Worm (Caenorhabditis elegans) whole organism, young adult: ENCODE results near the gene K11H12.9.

Experiments used
- B0019.2 ChIP-seq: fragments of 200-800 bp; sonication (Bioruptor generic); conservative IDR thresholded peaks from 2 replicates; pipeline ENCODE4 v1.3.6; 2022; ENCODE audit warnings: missing genetic modification reagents, missing genetic modification characterization, missing compliant biosample characterization
- C06A6.2 ChIP-seq: fragments of 200-800 bp; sonication (Bioruptor generic); conservative IDR thresholded peaks from 2 replicates; pipeline ENCODE4 v1.3.6; 2022; ENCODE audit warnings: missing genetic modification characterization, missing compliant biosample characterization
- D2030.7 ChIP-seq: fragments of 200-800 bp; sonication (Bioruptor generic); IDR thresholded peaks from 2 replicates; pipeline ENCODE4 v1.3.6; 2022; ENCODE audit warnings: missing genetic modification reagents, missing genetic modification characterization, missing compliant biosample characterization
- F33H1.4 ChIP-seq: fragments of 200-800 bp; sonication (Bioruptor generic); IDR thresholded peaks from 2 replicates; pipeline ENCODE4 v1.3.6; 2022; ENCODE audit warnings: missing genetic modification reagents, missing genetic modification characterization, missing compliant biosample characterization
- F39B2.1 ChIP-seq: fragments of 200-800 bp; sonication (Bioruptor generic); IDR thresholded peaks from 2 replicates; pipeline ENCODE4 v1.3.6; 2022; ENCODE audit warnings: missing genetic modification reagents, missing genetic modification characterization, missing compliant biosample characterization
- F49E8.2 ChIP-seq: sonication (generic microtip); optimal IDR thresholded peaks from 3 replicates; lab custom pipeline; 2017; ENCODE audit warnings: missing genetic modification characterization, mild to moderate bottlenecking, missing compliant biosample characterization, antibody characterized with exemption, moderate library complexity; ENCODE audit not compliant: insufficient read depth
- F52B5.7 ChIP-seq: sonication (generic microtip); optimal IDR thresholded peaks from 2 replicates; lab custom pipeline; 2016; ENCODE audit warnings: mild to moderate bottlenecking, missing genetic modification characterization, missing compliant biosample characterization
- K12H6.12 ChIP-seq: fragments of 200-800 bp; sonication (Bioruptor generic); optimal IDR thresholded peaks from 2 replicates; lab custom pipeline; 2018; ENCODE audit warnings: mild to moderate bottlenecking, missing genetic modification characterization, missing compliant biosample characterization
- bed-1 ChIP-seq: fragments of 200-800 bp; sonication (Bioruptor generic); IDR thresholded peaks from 2 replicates; pipeline ENCODE4 v1.3.6; 2022; ENCODE audit warnings: missing genetic modification reagents, missing genetic modification characterization, missing compliant biosample characterization
- cebp-1 ChIP-seq, 2 experiments: fragments of 200-800 bp in 1 of 2; sonication (Bioruptor generic) in 1 of 2; sonication (generic microtip) in 1 of 2; IDR thresholded peaks in 1 of 2; optimal IDR thresholded peaks in 1 of 2; 2 replicates each; pipeline versions ENCODE4 v1.3.6 to Lab custom; 2017 to 2022; ENCODE audit warnings: missing compliant biosample characterization in 2 of 2, missing genetic modification characterization in 2 of 2, mild to moderate bottlenecking in 1 of 2, missing genetic modification reagents in 1 of 2, moderate library complexity in 1 of 2
- ceh-79 ChIP-seq: sonication (generic microtip); optimal IDR thresholded peaks from 2 replicates; lab custom pipeline; 2017; ENCODE audit warnings: mild to moderate bottlenecking, missing genetic modification characterization, missing compliant biosample characterization
- ceh-91 ChIP-seq: fragments of 200-800 bp; sonication (Bioruptor generic); IDR thresholded peaks from 2 replicates; pipeline ENCODE4 v1.3.6; 2022; ENCODE audit warnings: missing genetic modification reagents, missing genetic modification characterization, missing compliant biosample characterization
- dpff-1 ChIP-seq: sonication (generic microtip); optimal IDR thresholded peaks from 2 replicates; lab custom pipeline; 2017; ENCODE audit warnings: mild to moderate bottlenecking, missing genetic modification characterization, missing compliant biosample characterization
- hlh-26 ChIP-seq: fragments of 200-800 bp; sonication (Bioruptor generic); conservative IDR thresholded peaks from 2 replicates; pipeline ENCODE4 v1.3.6; 2022; ENCODE audit warnings: missing genetic modification reagents, missing genetic modification characterization, missing compliant biosample characterization
- hmg-1.2 ChIP-seq: fragments of 200-800 bp; sonication (Bioruptor generic); IDR thresholded peaks from 2 replicates; pipeline ENCODE4 v1.3.6; 2022; ENCODE audit warnings: missing genetic modification reagents, missing genetic modification characterization, missing compliant biosample characterization
- hrde-1 ChIP-seq: sonication (generic microtip); optimal IDR thresholded peaks from 2 replicates; lab custom pipeline; 2016; ENCODE audit warnings: missing genetic modification characterization, mild to moderate bottlenecking, missing compliant biosample characterization, moderate library complexity, missing genotype, missing genetic modification reagents, borderline replicate concordance
- let-526 ChIP-seq: fragments of 200-800 bp; sonication (Bioruptor generic); IDR thresholded peaks from 2 replicates; pipeline ENCODE4 v1.3.6; 2022; ENCODE audit warnings: missing genetic modification reagents, missing genetic modification characterization, missing compliant biosample characterization
- lin-40 ChIP-seq: sonication (generic microtip); optimal IDR thresholded peaks from 2 replicates; lab custom pipeline; 2016; ENCODE audit warnings: missing genetic modification characterization, mild to moderate bottlenecking, missing compliant biosample characterization, missing genotype, missing genetic modification reagents
- lin-54 ChIP-seq: fragments of 200-800 bp; sonication (Bioruptor generic); optimal IDR thresholded peaks from 2 replicates; lab custom pipeline; 2018; ENCODE audit warnings: mild to moderate bottlenecking, missing genetic modification characterization, missing compliant biosample characterization
- madf-3 ChIP-seq: fragments of 200-800 bp; sonication (Bioruptor generic); IDR thresholded peaks from 2 replicates; pipeline ENCODE4 v1.3.6; 2022; ENCODE audit warnings: missing genetic modification reagents, missing genetic modification characterization, missing compliant biosample characterization
- mel-28 ChIP-seq: sonication (generic microtip); optimal IDR thresholded peaks from 2 replicates; lab custom pipeline; 2016; ENCODE audit warnings: borderline replicate concordance, mild to moderate bottlenecking, missing genetic modification characterization, missing compliant biosample characterization
- mxl-1 ChIP-seq: sonication (generic microtip); optimal IDR thresholded peaks from 2 replicates; lab custom pipeline; 2016; ENCODE audit warnings: missing genetic modification characterization, missing compliant biosample characterization
- nfya-1 ChIP-seq: sonication (generic microtip); optimal IDR thresholded peaks from 2 replicates; lab custom pipeline; 2017; ENCODE audit warnings: antibody characterized with exemption, missing compliant biosample characterization, missing genetic modification characterization, borderline replicate concordance; ENCODE audit not compliant: insufficient read depth
- nfyb-1 ChIP-seq: fragments of 200-800 bp; sonication (Bioruptor generic); IDR thresholded peaks from 2 replicates; pipeline ENCODE4 v1.3.6; 2022; ENCODE audit warnings: missing genetic modification reagents, missing genetic modification characterization, missing compliant biosample characterization
- nhr-120 ChIP-seq: fragments of 200-800 bp; sonication (Bioruptor generic); IDR thresholded peaks from 2 replicates; pipeline ENCODE4 v1.3.6; 2022; ENCODE audit warnings: missing genetic modification characterization, missing compliant biosample characterization
- nhr-27 ChIP-seq: fragments of 200-800 bp; sonication (Bioruptor generic); optimal IDR thresholded peaks from 2 replicates; lab custom pipeline; 2018; ENCODE audit warnings: mild to moderate bottlenecking, missing genetic modification characterization, moderate library complexity, missing compliant biosample characterization
- nhr-80 ChIP-seq: sonication (generic microtip); optimal IDR thresholded peaks from 2 replicates; lab custom pipeline; 2016; ENCODE audit warnings: missing genetic modification characterization, missing compliant biosample characterization
- nhr-90 ChIP-seq: sonication (generic microtip); optimal IDR thresholded peaks from 2 replicates; lab custom pipeline; 2016; ENCODE audit warnings: missing genotype, mild to moderate bottlenecking, missing genetic modification characterization, missing compliant biosample characterization
- rcor-1 ChIP-seq: fragments of 200-800 bp; sonication (Bioruptor generic); IDR thresholded peaks from 2 replicates; pipeline ENCODE4 v1.3.6; 2022; ENCODE audit warnings: missing genetic modification reagents, missing genetic modification characterization, missing compliant biosample characterization
- repo-1 ChIP-seq: sonication (generic microtip); optimal IDR thresholded peaks from 2 replicates; lab custom pipeline; 2017; ENCODE audit warnings: mild to moderate bottlenecking, missing genetic modification characterization, missing compliant biosample characterization
- rpc-1 ChIP-seq, 2 experiments: fragments of 150-350 bp in 1 of 2; sonication (generic microtip) in 1 of 2; optimal IDR thresholded peaks; 2 replicates each; lab custom pipeline; 2014 to 2018; ENCODE audit warnings: missing biosample characterization in 1 of 2, missing genetic modification characterization in 1 of 2, missing genetic modification reagents in 1 of 2, missing genotype in 1 of 2
- sdz-38 ChIP-seq: sonication (generic microtip); optimal IDR thresholded peaks from 2 replicates; lab custom pipeline; 2016; ENCODE audit warnings: missing genotype, missing genetic modification characterization, missing compliant biosample characterization
- sea-2 ChIP-seq: fragments of 200-800 bp; sonication (Bioruptor generic); IDR thresholded peaks from 2 replicates; pipeline ENCODE4 v1.3.6; 2022; ENCODE audit warnings: missing genetic modification characterization, missing compliant biosample characterization
- snpc-3.4 ChIP-seq: sonication (generic microtip); optimal IDR thresholded peaks from 2 replicates; lab custom pipeline; 2017; ENCODE audit warnings: missing genetic modification characterization, mild to moderate bottlenecking, missing compliant biosample characterization, antibody characterized with exemption, moderate library complexity, missing genotype, missing genetic modification reagents
- somi-1 ChIP-seq: fragments of 200-800 bp; sonication (Bioruptor generic); optimal IDR thresholded peaks from 2 replicates; lab custom pipeline; 2018; ENCODE audit warnings: mild to moderate bottlenecking, missing genetic modification characterization, missing compliant biosample characterization
- zfh-2 ChIP-seq: fragments of 200-800 bp; sonication (Bioruptor generic); conservative IDR thresholded peaks from 2 replicates; pipeline ENCODE4 v1.3.6; 2022; ENCODE audit warnings: missing genetic modification reagents, missing genetic modification characterization, missing compliant biosample characterization
- zim-3 ChIP-seq: sonication (generic microtip); optimal IDR thresholded peaks from 2 replicates; lab custom pipeline; 2017; ENCODE audit warnings: mild to moderate bottlenecking, missing genetic modification characterization, moderate library complexity, missing compliant biosample characterization
- ztf-25 ChIP-seq: fragments of 200-800 bp; sonication (Bioruptor generic); IDR thresholded peaks from 2 replicates; pipeline ENCODE4 v1.3.6; 2022; ENCODE audit warnings: missing genetic modification reagents, missing genetic modification characterization, missing compliant biosample characterization

The K11H12.9 gene

ce11 chrIV:658497-659177 lies 9.2 kb downstream of the K11H12.9 start:
- TF ChIP-seq hmg-1.2 (GFP tag; lab: Robert Waterston, UW) (0 out of 2 replicates have a peak, but pooled peaks have one; percentile 16), ztf-25 (no peak), zim-3 (tag; lab: Kevin White, UChicago) (no peak), zfh-2 (GFP tag; lab: Robert Waterston, UW) (no peak), nhr-90 (no peak), bed-1 (GFP tag; lab: Robert Waterston, UW) (no peak), repo-1 (tag; lab: Kevin White, UChicago) (peak; percentile 63), madf-3 (GFP tag; lab: Robert Waterston, UW) (no peak), nhr-120 (GFP tag; lab: Robert Waterston, UW) (no peak), snpc-3.4 (tag; lab: Kevin White, UChicago) (no peak), F33H1.4 (GFP tag; lab: Robert Waterston, UW) (no peak), cebp-1 (GFP tag; IDR thresholded peaks at IDR 0.05; lab: Robert Waterston, UW) (no peak), cebp-1 (tag; optimal IDR thresholded peaks at IDR 0.05; lab: Kevin White, UChicago) (peak; percentile 54)

DNA sequence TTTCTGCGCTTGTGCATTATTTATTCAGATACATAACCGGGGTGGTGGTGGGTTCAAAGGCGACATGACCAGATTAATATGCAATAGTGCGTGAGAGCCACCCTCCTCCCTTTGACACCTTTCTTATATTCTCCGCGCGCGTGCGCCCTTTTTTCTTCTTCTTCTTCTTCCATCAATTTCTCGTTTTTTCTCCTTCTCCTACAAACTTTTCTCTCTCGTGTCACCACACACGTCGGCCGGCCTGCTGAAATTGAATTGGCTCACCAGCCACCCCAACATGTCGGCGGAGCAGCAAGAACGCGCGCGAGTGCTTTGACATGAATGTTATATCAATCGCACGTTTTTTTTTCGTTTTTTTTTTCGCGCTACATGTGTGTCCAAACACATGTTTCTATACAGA lies 10.1 kb downstream of the K11H12.9 start:
- TF ChIP-seq hlh-26 (GFP tag; lab: Robert Waterston, UW) (no peak), hrde-1 (tag; lab: Kevin White, UChicago) (no peak), sdz-38 (tag; lab: Kevin White, UChicago) (no peak), zfh-2 (GFP tag; lab: Robert Waterston, UW) (peak; percentile 65), B0019.2 (GFP tag; lab: Robert Waterston, UW) (no peak)

- no peak for TF ChIP-seq ceh-91 (GFP tag; lab: Robert Waterston, UW)
- no peak for TF ChIP-seq zfh-2 (GFP tag; lab: Robert Waterston, UW)
- TF ChIP-seq F52B5.7 (tag; lab: Kevin White, UChicago): no peak
- no peak for TF ChIP-seq nfya-1 (tag; lab: Kevin White, UChicago)
- no peak for TF ChIP-seq dpff-1 (tag; lab: Kevin White, UChicago)
- TF ChIP-seq sea-2 (GFP tag; lab: Robert Waterston, UW): no peak
- TF ChIP-seq nhr-80 (tag; lab: Kevin White, UChicago): no peak
- TF ChIP-seq C06A6.2 (GFP tag; lab: Robert Waterston, UW): no peak
- no peak for TF ChIP-seq nhr-90
- no peak for TF ChIP-seq ztf-25
- TF ChIP-seq, all 124 proteins: peak for 0
Measured at ce11 chrIV:661623-662022, 12.2 kb downstream of the K11H12.9 start.

ce11 chrIV:664122-664521 lies 14.7 kb downstream of the K11H12.9 start:
- TF ChIP-seq somi-1 (GFP tag; lab: Kevin White, UChicago): peak; percentile 23
- no peak for TF ChIP-seq F52B5.7 (tag; lab: Kevin White, UChicago)
- no peak for TF ChIP-seq rcor-1
- peak; percentile 6 for TF ChIP-seq lin-40
- TF ChIP-seq, all 124 proteins: peak for 2

- TF ChIP-seq let-526 (GFP tag; lab: Robert Waterston, UW) (no peak), madf-3 (GFP tag; lab: Robert Waterston, UW) (no peak), rpc-1 (optimal IDR thresholded peaks at IDR 0.05; lab: Kevin White, UChicago) (no peak), rpc-1 (tag; optimal IDR thresholded peaks at IDR 0.05; lab: Kevin White, UChicago) (no peak), lin-54 (GFP tag; lab: Kevin White, UChicago) (no peak), ztf-25 (no peak), nhr-27 (no peak), nfyb-1 (GFP tag; lab: Robert Waterston, UW) (no peak), mel-28 (tag; lab: Kevin White, UChicago) (no peak), mxl-1 (tag; lab: Kevin White, UChicago) (no peak), zim-3 (tag; lab: Kevin White, UChicago) (no peak), K12H6.12 (tag; lab: Kevin White, UChicago) (no peak), rcor-1 (no peak), D2030.7 (GFP tag; lab: Robert Waterston, UW) (no peak), ceh-79 (tag; lab: Kevin White, UChicago) (no peak), sea-2 (GFP tag; lab: Robert Waterston, UW) (no peak), sdz-38 (tag; lab: Kevin White, UChicago) (no peak), F49E8.2 (no peak), F39B2.1 (GFP tag; lab: Robert Waterston, UW) (no peak), C06A6.2 (GFP tag; lab: Robert Waterston, UW) (no peak)
Measured at ce11 chrIV:665225-665624, 15.8 kb downstream of the K11H12.9 start, which contains the start of gene K11H12.7. K11H12.7 (plus strand) TSS chrIV:665525.
